Fruit fly (Drosophila melanogaster) whole organism, embryonic: Measurements from ENCODE around the gene ClpX.

Experiments used
- Atf6 ChIP-seq: fragments of 200-800 bp; sonication (Bioruptor generic); IDR thresholded peaks from 2 replicates; pipeline ENCODE4 v1.3.6; 2022; ENCODE audit warnings: missing biosample characterization, missing genetic modification characterization
- CG10979 ChIP-seq: fragments of 200-800 bp; sonication (Bioruptor generic); optimal IDR thresholded peaks from 2 replicates; lab custom pipeline; 2018; ENCODE audit warnings: missing biosample characterization, mild to moderate bottlenecking, missing genetic modification characterization, moderate library complexity
- CG11695 ChIP-seq: fragments of 200-800 bp; sonication (Bioruptor generic); IDR thresholded peaks from 3 replicates; pipeline ENCODE4 v1.3.6; 2022; ENCODE audit warnings: missing biosample characterization, missing genetic modification characterization
- CG12155 ChIP-seq: fragments of 200-800 bp; sonication (Bioruptor generic); optimal IDR thresholded peaks from 3 replicates; lab custom pipeline; 2016; ENCODE audit warnings: missing biosample characterization, missing genetic modification characterization
- CG12299 ChIP-seq: fragments of 200-800 bp; sonication (Bioruptor generic); optimal IDR thresholded peaks from 2 replicates; lab custom pipeline; 2018; ENCODE audit warnings: missing biosample characterization, mild to moderate bottlenecking, missing genetic modification characterization
- CG14965 ChIP-seq: fragments of 200-800 bp; sonication (Bioruptor generic); optimal IDR thresholded peaks from 2 replicates; lab custom pipeline; 2016; ENCODE audit warnings: missing biosample characterization, missing genetic modification characterization, borderline replicate concordance
- CG15696 ChIP-seq: fragments of 200-800 bp; sonication (Bioruptor generic); optimal IDR thresholded peaks from 2 replicates; lab custom pipeline; 2019; ENCODE audit warnings: missing biosample characterization, mild to moderate bottlenecking, missing genetic modification characterization, moderate library complexity
- CG16815 ChIP-seq: fragments of 200-800 bp; sonication (Bioruptor generic); optimal IDR thresholded peaks from 3 replicates; lab custom pipeline; 2017; ENCODE audit warnings: missing biosample characterization, mild to moderate bottlenecking, missing genetic modification characterization
- CG18476 ChIP-seq: fragments of 200-800 bp; sonication (Bioruptor generic); optimal IDR thresholded peaks from 2 replicates; lab custom pipeline; 2016; ENCODE audit warnings: missing biosample characterization, mild to moderate bottlenecking, missing genetic modification characterization
- CG2712 ChIP-seq: fragments of 200-800 bp; optimal IDR thresholded peaks from 3 replicates; lab custom pipeline; 2019; ENCODE audit warnings: missing biosample characterization, mild to moderate bottlenecking, missing genetic modification characterization, moderate library complexity
- CG5180 ChIP-seq: fragments of 200-800 bp; sonication (Bioruptor generic); optimal IDR thresholded peaks from 3 replicates; lab custom pipeline; 2017; ENCODE audit warnings: missing biosample characterization, missing genetic modification characterization, mild to moderate bottlenecking, moderate library complexity, missing genetic modification reagents
- CG5953 ChIP-seq: fragments of 200-800 bp; sonication (Bioruptor generic); IDR thresholded peaks from 2 replicates; pipeline ENCODE4 v1.3.6; 2022; ENCODE audit warnings: missing biosample characterization, missing genetic modification characterization
- D ChIP-seq, 2 experiments: fragments of 200-800 bp in 1 of 2; fragments of >200 bp in 1 of 2; sonication (Bioruptor generic) in 1 of 2; optimal IDR thresholded peaks; 2 replicates in 1 of 2; 3 replicates in 1 of 2; lab custom pipeline; 2017; ENCODE audit warnings: mild to moderate bottlenecking in 1 of 2, missing biosample characterization in 1 of 2, missing genetic modification characterization in 1 of 2, missing genetic modification reagents in 1 of 2
- Dbx ChIP-seq: fragments of 200-800 bp; sonication (Bioruptor generic); IDR thresholded peaks from 3 replicates; pipeline ENCODE4 v1.3.6; 2022; ENCODE audit warnings: missing biosample characterization, missing genetic modification characterization
- Dp ChIP-seq: fragments of 200-800 bp; sonication (Bioruptor generic); optimal IDR thresholded peaks from 2 replicates; lab custom pipeline; 2018; ENCODE audit warnings: missing biosample characterization, mild to moderate bottlenecking, missing genetic modification characterization, moderate library complexity
- HLH4C ChIP-seq: fragments of 200-800 bp; sonication (Bioruptor generic); IDR thresholded peaks from 3 replicates; pipeline ENCODE4 v1.3.6; 2022; ENCODE audit warnings: missing biosample characterization, missing genetic modification characterization; ENCODE audit not compliant: partially characterized antibody
- Hand ChIP-seq: fragments of 200-800 bp; sonication (Bioruptor generic); optimal IDR thresholded peaks from 2 replicates; lab custom pipeline; 2017; ENCODE audit warnings: mild to moderate bottlenecking, missing biosample characterization, missing genetic modification reagents, missing genetic modification characterization
- HmgZ ChIP-seq: fragments of 200-800 bp; sonication (Bioruptor generic); optimal IDR thresholded peaks from 2 replicates; lab custom pipeline; 2018; ENCODE audit warnings: missing biosample characterization, mild to moderate bottlenecking, missing genetic modification characterization
- Hmr ChIP-seq: fragments of 200-800 bp; sonication (Bioruptor generic); optimal IDR thresholded peaks from 3 replicates; lab custom pipeline; 2017; ENCODE audit warnings: mild to moderate bottlenecking, missing biosample characterization, missing genetic modification reagents, missing genetic modification characterization
- Hr39 ChIP-seq: fragments of >200 bp; optimal IDR thresholded peaks from 2 replicates; lab custom pipeline; 2017
- Kr ChIP-seq: fragments of 200-800 bp; sonication (Bioruptor generic); optimal IDR thresholded peaks from 2 replicates; lab custom pipeline; 2017; ENCODE audit warnings: missing biosample characterization, mild to moderate bottlenecking, missing genetic modification characterization
- Lpt ChIP-seq: fragments of >200 bp; optimal IDR thresholded peaks from 2 replicates; lab custom pipeline; 2018; ENCODE audit warnings: missing biosample characterization, missing genetic modification characterization
- Mrtf ChIP-seq: fragments of 200-800 bp; sonication (Bioruptor generic); IDR thresholded peaks from 3 replicates; pipeline ENCODE4 v1.3.6; 2022; ENCODE audit warnings: missing biosample characterization, missing genetic modification characterization
- Opbp ChIP-seq: fragments of 200-800 bp; sonication (Bioruptor generic); IDR thresholded peaks from 3 replicates; pipeline ENCODE4 v1.3.6; 2022; ENCODE audit warnings: missing biosample characterization, missing genetic modification characterization; ENCODE audit not compliant: partially characterized antibody
- Stat92E ChIP-seq, 3 experiments: fragments of >200 bp in 2 of 3; fragments of 200-800 bp in 1 of 3; sonication (Bioruptor generic) in 1 of 3; optimal IDR thresholded peaks; 2 replicates each; lab custom pipeline; 2017 to 2019; ENCODE audit warnings: missing biosample characterization in 3 of 3, missing genetic modification characterization in 3 of 3, mild to moderate bottlenecking in 1 of 3, moderate library complexity in 1 of 3
- TFAM ChIP-seq: fragments of 200-800 bp; sonication (Bioruptor generic); optimal IDR thresholded peaks from 2 replicates; lab custom pipeline; 2017; ENCODE audit warnings: missing biosample characterization, missing genetic modification characterization, inconsistent platforms
- Vsx1 ChIP-seq: fragments of 200-800 bp; sonication (Bioruptor generic); optimal IDR thresholded peaks from 2 replicates; lab custom pipeline; 2017; ENCODE audit warnings: missing biosample characterization, mild to moderate bottlenecking, missing genetic modification characterization, missing genetic modification reagents
- ara ChIP-seq: fragments of 200-800 bp; sonication (Bioruptor generic); IDR thresholded peaks from 2 replicates; pipeline ENCODE4 v1.3.6; 2022; ENCODE audit warnings: missing biosample characterization, missing genetic modification characterization
- ash1 ChIP-seq: fragments of 200-800 bp; sonication (Bioruptor generic); optimal IDR thresholded peaks from 2 replicates; lab custom pipeline; 2018; ENCODE audit warnings: missing biosample characterization, mild to moderate bottlenecking, missing genetic modification characterization
- cad ChIP-seq: fragments of >200 bp; optimal IDR thresholded peaks from 2 replicates; lab custom pipeline; 2017; ENCODE audit warnings: missing biosample characterization, missing genetic modification characterization
- crol ChIP-seq: fragments of 200-800 bp; sonication (Bioruptor generic); IDR thresholded peaks from 2 replicates; pipeline ENCODE4 v1.3.6; 2022; ENCODE audit warnings: missing biosample characterization, missing genetic modification characterization
- en ChIP-seq: fragments of 200-800 bp; sonication (Bioruptor generic); optimal IDR thresholded peaks from 2 replicates; lab custom pipeline; 2016; ENCODE audit warnings: missing biosample characterization, missing genetic modification characterization
- ewg ChIP-seq: fragments of 200-800 bp; sonication (Bioruptor generic); optimal IDR thresholded peaks from 3 replicates; lab custom pipeline; 2017; ENCODE audit warnings: mild to moderate bottlenecking, missing biosample characterization, missing genetic modification reagents, missing genetic modification characterization
- kni ChIP-seq: fragments of 200-800 bp; sonication (Bioruptor generic); optimal IDR thresholded peaks from 3 replicates; lab custom pipeline; 2017; ENCODE audit warnings: mild to moderate bottlenecking, missing biosample characterization, missing genetic modification reagents, missing genetic modification characterization
- maf-S ChIP-seq: fragments of 200-800 bp; sonication (Bioruptor generic); optimal IDR thresholded peaks from 2 replicates; lab custom pipeline; 2016; ENCODE audit warnings: missing biosample characterization, missing genetic modification characterization
- nerfin-1 ChIP-seq: fragments of 200-800 bp; sonication (Bioruptor generic); optimal IDR thresholded peaks from 3 replicates; lab custom pipeline; 2019; ENCODE audit warnings: missing biosample characterization, mild to moderate bottlenecking, missing genetic modification characterization, moderate library complexity
- pros ChIP-seq: fragments of 200-800 bp; sonication (Bioruptor generic); optimal IDR thresholded peaks from 3 replicates; lab custom pipeline; 2019; ENCODE audit warnings: missing biosample characterization, mild to moderate bottlenecking, missing genetic modification characterization, moderate library complexity
- ranshi ChIP-seq: fragments of 200-800 bp; sonication (Bioruptor generic); IDR thresholded peaks from 2 replicates; pipeline ENCODE4 v1.3.6; 2022; ENCODE audit warnings: missing biosample characterization, missing genetic modification characterization
- repo ChIP-seq: fragments of 200-800 bp; sonication (Bioruptor generic); optimal IDR thresholded peaks from 2 replicates; lab custom pipeline; 2016; ENCODE audit warnings: missing biosample characterization, missing genetic modification characterization
- row ChIP-seq: fragments of 200-800 bp; sonication (Bioruptor generic); IDR thresholded peaks from 3 replicates; pipeline ENCODE4 v1.3.6; 2022; ENCODE audit warnings: missing biosample characterization, missing genetic modification characterization
- sqz ChIP-seq: fragments of 200-800 bp; sonication (Bioruptor generic); optimal IDR thresholded peaks from 3 replicates; lab custom pipeline; 2018; ENCODE audit warnings: missing biosample characterization, mild to moderate bottlenecking, missing genetic modification characterization
- toy ChIP-seq: fragments of 200-800 bp; sonication (Bioruptor generic); IDR thresholded peaks from 2 replicates; pipeline ENCODE4 v1.3.6; 2022; ENCODE audit warnings: missing biosample characterization, missing genetic modification characterization
- twi ChIP-seq: fragments of 200-800 bp; optimal IDR thresholded peaks from 2 replicates; lab custom pipeline; 2019; ENCODE audit warnings: missing biosample characterization, mild to moderate bottlenecking, missing genetic modification characterization, moderate library complexity
- vvl ChIP-seq: fragments of 200-800 bp; sonication (Bioruptor generic); IDR thresholded peaks from 2 replicates; pipeline ENCODE4 v1.3.6; 2022; ENCODE audit warnings: missing biosample characterization, missing genetic modification characterization
- zen ChIP-seq: fragments of 200-800 bp; sonication (Bioruptor generic); optimal IDR thresholded peaks from 3 replicates; lab custom pipeline; 2018; ENCODE audit warnings: missing biosample characterization, mild to moderate bottlenecking, missing genetic modification characterization, moderate library complexity

ClpX gene

dm6 chr3R:19934840-19935776, 31.6 kb upstream of the ClpX start, which contains the start of gene mira (continued):
- TF ChIP-seq CG11695 (GFP tag; lab: Robert Waterston, UW) (no peak), CG2712 (tag; lab: Kevin White, UChicago) (peak; percentile 44), CG10979 (tag; lab: Kevin White, UChicago) (peak; percentile 39), Atf6 (GFP tag; lab: Robert Waterston, UW) (no peak), CG14965 (no peak), Dp (no peak), maf-S (GFP tag; lab: Kevin White, UChicago) (no peak), sqz (peak; percentile 47), CG5953 (GFP tag; lab: Robert Waterston, UW) (no peak), ranshi (no peak), CG16815 (GFP tag; lab: Kevin White, UChicago) (peak; percentile 38), Stat92E (GFP tag; optimal IDR thresholded peaks at IDR 0.05; lab: Kevin White, UChicago) (no peak), en (GFP tag; lab: Kevin White, UChicago) (no peak), CG12155 (GFP tag; lab: Kevin White, UChicago) (no peak), HmgZ (tag; lab: Kevin White, UChicago) (no peak), Mrtf (no peak), Lpt (no peak), CG18476 (no peak), Hmr (GFP tag; lab: Kevin White, UChicago) (no peak)
- TF ChIP-seq, all 482 proteins: peak for 43

- 0 out of 3 replicates have a peak, but pooled peaks have one; percentile 27 for TF ChIP-seq HLH4C
- TF ChIP-seq crol (GFP tag; lab: Robert Waterston, UW): peak; percentile 23; the same call in 1 of the 2 replicates
- no peak for TF ChIP-seq Mrtf
- peak; percentile 39 for TF ChIP-seq Hr39 (lab: Kevin White, UChicago)
- TF ChIP-seq Kr (GFP tag; lab: Kevin White, UChicago): no peak
Measured at dm6 chr3R:19932169-19932568, 28.7 kb upstream of the ClpX start.

- TF ChIP-seq CG5180 (GFP tag; lab: Kevin White, UChicago) (no peak), CG15696 (no peak), toy (no peak), D (optimal IDR thresholded peaks at IDR 0.05; lab: Kevin White, UChicago) (peak; percentile 78), D (GFP tag; optimal IDR thresholded peaks at IDR 0.05; lab: Kevin White, UChicago) (peak; percentile 8), Hand (GFP tag; lab: Kevin White, UChicago) (no peak), kni (GFP tag; lab: Kevin White, UChicago) (peak; percentile 44), vvl (GFP tag; lab: Robert Waterston, UW) (no peak), cad (GFP tag; lab: Kevin White, UChicago) (peak; percentile 59), CG12299 (tag; lab: Kevin White, UChicago) (no peak), TFAM (GFP tag; lab: Kevin White, UChicago) (no peak), row (GFP tag; lab: Robert Waterston, UW) (no peak), zen (tag; lab: Kevin White, UChicago) (peak; percentile 86), repo (GFP tag; lab: Kevin White, UChicago) (no peak), Opbp (GFP tag; lab: Robert Waterston, UW) (no peak), ara (GFP tag; lab: Robert Waterston, UW) (no peak), twi (tag; lab: Kevin White, UChicago) (peak; percentile 40), pros (GFP tag; lab: Kevin White, UChicago) (peak; percentile 98), Dbx (GFP tag; lab: Robert Waterston, UW) (no peak), Vsx1 (no peak), nerfin-1 (tag; lab: Kevin White, UChicago) (peak; percentile 92), ewg (GFP tag; lab: Kevin White, UChicago) (peak; percentile 35), ash1 (no peak)
Measured at dm6 chr3R:19930913-19931706, 27.6 kb upstream of the ClpX start.
